Worm (Caenorhabditis elegans) whole organism, mixed stage, embryonic: ENCODE measurements around the gene smg-9.

ENCODE experiments used
- lin-13 ChIP-seq: fragments of 150-350 bp; optimal IDR thresholded peaks from 2 replicates; lab custom pipeline; 2014; ENCODE audit warnings: missing biosample characterization, missing genetic modification characterization
- lsy-2 ChIP-seq: fragments of 150-350 bp; optimal IDR thresholded peaks from 2 replicates; lab custom pipeline; 2014; ENCODE audit warnings: missing biosample characterization, missing genetic modification characterization
- mab-5 ChIP-seq: fragments of 150-350 bp; optimal IDR thresholded peaks from 2 replicates; lab custom pipeline; 2014; ENCODE audit warnings: missing biosample characterization, missing genetic modification characterization
- mep-1 ChIP-seq: fragments of 150-350 bp; optimal IDR thresholded peaks from 2 replicates; lab custom pipeline; 2017; ENCODE audit warnings: missing biosample characterization, missing genetic modification reagents, missing genetic modification characterization, inconsistent platforms
- nhr-28 ChIP-seq: fragments of 150-350 bp; optimal IDR thresholded peaks from 2 replicates; lab custom pipeline; 2014; ENCODE audit warnings: missing biosample characterization, missing genetic modification characterization
- nhr-76 ChIP-seq: sonication (generic microtip); optimal IDR thresholded peaks from 2 replicates; lab custom pipeline; 2017; ENCODE audit warnings: missing biosample characterization, missing genetic modification characterization
- snpc-4 ChIP-seq: fragments of 150-350 bp; optimal IDR thresholded peaks from 2 replicates; lab custom pipeline; 2014; ENCODE audit warnings: missing biosample characterization, missing genetic modification characterization
- unc-39 ChIP-seq: fragments of 150-350 bp; optimal IDR thresholded peaks from 2 replicates; lab custom pipeline; 2014; ENCODE audit warnings: missing biosample characterization, missing genetic modification characterization
- unc-62 ChIP-seq: fragments of 150-350 bp; optimal IDR thresholded peaks from 2 replicates; lab custom pipeline; 2014; ENCODE audit warnings: missing biosample characterization, missing genetic modification reagents, missing genetic modification characterization

- TF ChIP-seq unc-39 (tag; lab: Kevin White, UChicago) (no peak), mep-1 (no peak), nhr-28 (no peak), mab-5 (tag; lab: Kevin White, UChicago) (no peak), unc-62 (GFP tag; lab: Kevin White, UChicago) (no peak), lsy-2 (tag; lab: Kevin White, UChicago) (no peak), snpc-4 (no peak), lin-13 (tag; lab: Kevin White, UChicago) (no peak), nhr-76 (tag; lab: Kevin White, UChicago) (no peak)
Measured at ce11 chrII:14771096-14771495, 18.4 kb upstream of the smg-9 start.
